Fruit fly (Drosophila melanogaster) whole organism, prepupa: ENCODE data around the gene CG9839.
A peak's percentile ranks its signal among the peaks of the same experiment; 100 is the strongest.

Experiments used
- CG10631 ChIP-seq: fragments of 200-800 bp; sonication (Bioruptor generic); optimal IDR thresholded peaks from 2 replicates; lab custom pipeline; 2016; ENCODE audit warnings: missing biosample characterization, missing genetic modification characterization
- CG10669 ChIP-seq: fragments of 200-800 bp; sonication (Bioruptor generic); optimal IDR thresholded peaks from 3 replicates; lab custom pipeline; 2018; ENCODE audit warnings: missing biosample characterization, mild to moderate bottlenecking, missing genetic modification characterization, moderate library complexity
- CG11294 ChIP-seq: fragments of 200-800 bp; sonication (Bioruptor generic); IDR thresholded peaks from 2 replicates; pipeline ENCODE4 v1.3.6; 2022; ENCODE audit warnings: missing biosample characterization, missing genetic modification characterization
- CG1621 ChIP-seq: fragments of 200-800 bp; sonication (Bioruptor generic); optimal IDR thresholded peaks from 3 replicates; lab custom pipeline; 2018; ENCODE audit warnings: missing biosample characterization, mild to moderate bottlenecking, missing genetic modification characterization
- CG3032 ChIP-seq: fragments of 200-800 bp; optimal IDR thresholded peaks from 2 replicates; lab custom pipeline; 2019; ENCODE audit warnings: missing biosample characterization, mild to moderate bottlenecking, missing genetic modification characterization, moderate library complexity
- CG31627 ChIP-seq: fragments of 200-800 bp; sonication (Bioruptor generic); optimal IDR thresholded peaks from 3 replicates; lab custom pipeline; 2016; ENCODE audit warnings: missing biosample characterization, missing genetic modification characterization
- CG32006 ChIP-seq: fragments of 200-800 bp; sonication (Bioruptor generic); optimal IDR thresholded peaks from 3 replicates; lab custom pipeline; 2017; ENCODE audit warnings: missing biosample characterization, mild to moderate bottlenecking, missing genetic modification characterization
- CG4318 ChIP-seq: fragments of 200-800 bp; sonication (Bioruptor generic); optimal IDR thresholded peaks from 3 replicates; lab custom pipeline; 2017; ENCODE audit warnings: missing biosample characterization, mild to moderate bottlenecking, missing genetic modification characterization
- CG6163 ChIP-seq: fragments of 200-800 bp; sonication (Bioruptor generic); IDR thresholded peaks from 3 replicates; pipeline ENCODE4 v1.3.6; 2022; ENCODE audit warnings: missing biosample characterization, missing genetic modification characterization
- CG6276 ChIP-seq: fragments of 200-800 bp; sonication (Bioruptor generic); optimal IDR thresholded peaks from 2 replicates; lab custom pipeline; 2017; ENCODE audit warnings: missing biosample characterization, mild to moderate bottlenecking, missing genetic modification characterization
- CG6792 ChIP-seq: fragments of 200-800 bp; sonication (Bioruptor generic); optimal IDR thresholded peaks from 3 replicates; lab custom pipeline; 2016; ENCODE audit warnings: missing biosample characterization, missing genetic modification characterization
- CG6854 ChIP-seq: fragments of 200-800 bp; sonication (Bioruptor generic); optimal IDR thresholded peaks from 2 replicates; lab custom pipeline; 2017; ENCODE audit warnings: missing biosample characterization, mild to moderate bottlenecking, missing genetic modification characterization
- CG7368 ChIP-seq: fragments of 200-800 bp; sonication (Bioruptor generic); optimal IDR thresholded peaks from 3 replicates; lab custom pipeline; 2016; ENCODE audit warnings: missing biosample characterization, missing genetic modification characterization
- CG8119 ChIP-seq: fragments of 200-800 bp; sonication (Bioruptor generic); IDR thresholded peaks from 3 replicates; pipeline ENCODE4 v1.3.6; 2022; ENCODE audit warnings: missing biosample characterization, missing genetic modification characterization
- CG8319 ChIP-seq: fragments of 200-800 bp; sonication (Bioruptor generic); optimal IDR thresholded peaks from 3 replicates; lab custom pipeline; 2016; ENCODE audit warnings: missing biosample characterization, missing genetic modification characterization
- Eip93F ChIP-seq: fragments of 200-800 bp; sonication (Bioruptor generic); optimal IDR thresholded peaks from 2 replicates; lab custom pipeline; 2016; ENCODE audit warnings: missing biosample characterization, mild to moderate bottlenecking, missing genetic modification characterization
- Ets21C ChIP-seq: fragments of 200-800 bp; sonication (Bioruptor generic); optimal IDR thresholded peaks from 3 replicates; lab custom pipeline; 2016; ENCODE audit warnings: missing biosample characterization, missing genetic modification characterization
- Gug ChIP-seq: fragments of 200-800 bp; sonication (Bioruptor generic); IDR thresholded peaks from 2 replicates; pipeline ENCODE4 v1.3.6; 2022; ENCODE audit warnings: missing biosample characterization, missing genetic modification characterization
- Hr4 ChIP-seq: fragments of 200-800 bp; sonication (Bioruptor generic); optimal IDR thresholded peaks from 3 replicates; lab custom pipeline; 2016; ENCODE audit warnings: missing biosample characterization, missing genetic modification characterization
- Lpt ChIP-seq: fragments of 200-800 bp; sonication (Bioruptor generic); optimal IDR thresholded peaks from 3 replicates; lab custom pipeline; 2016; ENCODE audit warnings: missing biosample characterization, missing genetic modification characterization
- OdsH ChIP-seq: fragments of 200-800 bp; sonication (Bioruptor generic); optimal IDR thresholded peaks from 3 replicates; lab custom pipeline; 2016; ENCODE audit warnings: missing biosample characterization, missing genetic modification characterization
- Smox ChIP-seq: fragments of 200-800 bp; sonication (Bioruptor generic); optimal IDR thresholded peaks from 3 replicates; lab custom pipeline; 2016; ENCODE audit warnings: missing biosample characterization, missing genetic modification characterization
- Sox102F ChIP-seq: fragments of 200-800 bp; sonication (Bioruptor generic); optimal IDR thresholded peaks from 2 replicates; lab custom pipeline; 2016; ENCODE audit warnings: missing biosample characterization, mild to moderate bottlenecking, missing genetic modification characterization
- Sox14 ChIP-seq: fragments of 200-800 bp; sonication (Bioruptor generic); optimal IDR thresholded peaks from 3 replicates; lab custom pipeline; 2016; ENCODE audit warnings: missing biosample characterization, missing genetic modification characterization
- Sox15 ChIP-seq: fragments of 200-800 bp; sonication (Bioruptor generic); optimal IDR thresholded peaks from 3 replicates; lab custom pipeline; 2016; ENCODE audit warnings: missing biosample characterization, missing genetic modification characterization
- achi ChIP-seq: fragments of 200-800 bp; sonication (Bioruptor generic); optimal IDR thresholded peaks from 3 replicates; lab custom pipeline; 2016; ENCODE audit warnings: missing biosample characterization, missing genetic modification characterization
- acj6 ChIP-seq: fragments of 200-800 bp; sonication (Bioruptor generic); optimal IDR thresholded peaks from 3 replicates; lab custom pipeline; 2016; ENCODE audit warnings: missing biosample characterization, missing genetic modification characterization
- dac ChIP-seq: fragments of 200-800 bp; sonication (Bioruptor generic); optimal IDR thresholded peaks from 2 replicates; lab custom pipeline; 2017; ENCODE audit warnings: missing biosample characterization, mild to moderate bottlenecking, missing genetic modification characterization
- dsx ChIP-seq: fragments of 200-800 bp; optimal IDR thresholded peaks from 3 replicates; lab custom pipeline; 2019; ENCODE audit warnings: missing biosample characterization, mild to moderate bottlenecking, missing genetic modification characterization, moderate library complexity; ENCODE audit not compliant: poor library complexity, severe bottlenecking
- eg ChIP-seq: fragments of 200-800 bp; sonication (Bioruptor generic); IDR thresholded peaks from 3 replicates; pipeline ENCODE4 v1.3.6; 2022; ENCODE audit warnings: missing biosample characterization, missing genetic modification characterization
- esn ChIP-seq: fragments of 200-800 bp; sonication (Bioruptor generic); optimal IDR thresholded peaks from 2 replicates; lab custom pipeline; 2016; ENCODE audit warnings: missing biosample characterization, mild to moderate bottlenecking, missing genetic modification characterization, moderate library complexity
- fd59A ChIP-seq: fragments of 200-800 bp; sonication (Bioruptor generic); optimal IDR thresholded peaks from 2 replicates; lab custom pipeline; 2017; ENCODE audit warnings: missing biosample characterization, mild to moderate bottlenecking, missing genetic modification characterization, missing genetic modification reagents
- fkh ChIP-seq: fragments of 200-800 bp; sonication (Bioruptor generic); optimal IDR thresholded peaks from 3 replicates; lab custom pipeline; 2017; ENCODE audit warnings: missing biosample characterization, mild to moderate bottlenecking, missing genetic modification characterization, moderate library complexity
- lz ChIP-seq: fragments of 200-800 bp; sonication (Bioruptor generic); optimal IDR thresholded peaks from 3 replicates; lab custom pipeline; 2016; ENCODE audit warnings: missing biosample characterization, missing genetic modification characterization
- pdm3 ChIP-seq: fragments of 200-800 bp; sonication (Bioruptor generic); optimal IDR thresholded peaks from 3 replicates; lab custom pipeline; 2016; ENCODE audit warnings: missing biosample characterization, missing genetic modification characterization
- spab ChIP-seq: fragments of 200-800 bp; sonication (Bioruptor generic); optimal IDR thresholded peaks from 2 replicates; lab custom pipeline; 2017; ENCODE audit warnings: missing biosample characterization, mild to moderate bottlenecking, missing genetic modification characterization, missing genetic modification reagents
- ss ChIP-seq, 2 experiments: fragments of 200-800 bp; sonication (Bioruptor generic); optimal IDR thresholded peaks; 2 replicates in 1 of 2; 3 replicates in 1 of 2; lab custom pipeline; 2017 to 2018; ENCODE audit warnings: mild to moderate bottlenecking in 2 of 2, missing biosample characterization in 2 of 2, missing genetic modification characterization in 2 of 2, moderate library complexity in 1 of 2
- svp ChIP-seq: fragments of 200-800 bp; sonication (Bioruptor generic); peaks from one replicate; lab custom pipeline; 2016; ENCODE audit warnings: missing biosample characterization, missing genetic modification characterization
- topi ChIP-seq: fragments of 200-800 bp; sonication (Bioruptor generic); optimal IDR thresholded peaks from 3 replicates; lab custom pipeline; 2016; ENCODE audit warnings: missing biosample characterization, missing genetic modification characterization
- vri ChIP-seq: fragments of 200-800 bp; sonication (Bioruptor generic); optimal IDR thresholded peaks from 3 replicates; lab custom pipeline; 2016; ENCODE audit warnings: missing biosample characterization, mild to moderate bottlenecking, missing genetic modification characterization

The CG9839 gene

DNA sequence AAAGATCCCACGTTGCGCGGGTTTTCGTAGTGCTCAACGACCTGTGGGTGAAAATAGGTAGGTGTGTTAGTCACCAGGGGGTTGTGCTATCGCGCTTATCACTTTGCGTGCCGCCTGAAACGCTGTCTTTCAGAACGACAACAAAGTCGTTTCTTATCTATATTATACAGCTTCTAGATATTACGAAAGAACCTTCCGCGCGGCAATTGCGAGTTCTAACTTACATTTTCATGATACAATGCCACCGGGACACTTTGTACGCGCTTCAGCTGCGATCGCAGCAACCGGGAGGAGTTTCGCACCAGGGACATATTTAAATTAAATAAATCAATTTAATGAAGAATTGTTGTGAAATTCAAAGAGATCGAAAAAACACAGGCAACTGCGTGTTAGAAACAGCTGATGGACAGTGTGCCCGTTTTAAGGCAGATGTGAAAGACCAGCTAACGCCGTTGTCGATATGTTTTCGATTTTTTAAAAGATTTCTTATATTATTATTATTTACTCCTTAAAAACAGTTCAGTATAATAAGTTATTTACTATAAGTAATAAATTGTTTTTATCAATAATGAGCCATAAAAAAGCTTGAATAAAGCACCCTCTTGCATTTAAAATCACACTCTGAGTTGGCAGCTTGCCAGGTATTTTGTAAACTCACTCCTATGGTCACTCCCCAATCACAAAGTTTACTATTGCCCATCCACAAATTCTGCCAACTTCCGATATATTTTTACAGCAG, 18.3 kb upstream of the CG9839 start, which contains the start of the genes IscU and CG8379:
Gene IscU, minus strand, starts transcription at position 417 of the 739 bp plus-strand sequence.
Gene CG8379, plus strand, starts transcription at position 651 of the 739 bp plus-strand sequence.
- TF ChIP-seq CG8319 (GFP tag; lab: Kevin White, UChicago) = no peak
- no peak for TF ChIP-seq Sox102F (GFP tag; lab: Kevin White, UChicago)
- peak in 1 of 2 experiments; percentile 5 for TF ChIP-seq ss (GFP tag; optimal IDR thresholded peaks at IDR 0.05; lab: Kevin White, UChicago)
- TF ChIP-seq lz (GFP tag; lab: Kevin White, UChicago) = no peak
- peak; percentile 94 for TF ChIP-seq vri (GFP tag; lab: Kevin White, UChicago)
- no peak for TF ChIP-seq CG6792 (GFP tag; lab: Kevin White, UChicago)
- TF ChIP-seq CG11294 (GFP tag; lab: Robert Waterston, UW) = no peak
- TF ChIP-seq fkh (GFP tag; lab: Kevin White, UChicago) = no peak
- TF ChIP-seq CG3032 = peak; percentile 13
- TF ChIP-seq CG32006 (GFP tag; lab: Kevin White, UChicago) = no peak
- peak; percentile 12 for TF ChIP-seq Eip93F (GFP tag; lab: Kevin White, UChicago)

DNA sequence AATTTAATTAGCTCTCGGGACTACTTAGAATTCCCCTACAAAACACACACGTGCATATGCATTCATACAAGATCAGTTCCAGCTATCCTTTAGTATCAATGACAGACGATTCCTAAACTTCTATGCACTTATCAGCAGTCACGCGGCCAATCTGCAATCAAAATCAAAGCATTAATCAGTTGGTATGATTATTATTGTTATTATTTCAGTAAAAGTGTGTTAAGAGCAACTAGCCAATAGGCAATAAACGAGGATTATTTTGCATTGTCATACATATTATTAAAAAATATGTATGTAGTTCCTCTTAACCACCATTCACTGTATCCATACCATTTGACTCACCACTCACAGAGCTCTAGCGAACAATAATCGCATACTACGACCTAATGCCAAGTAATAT, 17.3 kb upstream of the CG9839 start:
- TF ChIP-seq CG6276 (GFP tag; lab: Kevin White, UChicago) (no peak), CG7368 (GFP tag; lab: Kevin White, UChicago) (no peak), dac (GFP tag; lab: Kevin White, UChicago) (no peak), CG8119 (GFP tag; lab: Robert Waterston, UW) (no peak), pdm3 (GFP tag; lab: Kevin White, UChicago) (no peak), dsx (no peak), Sox15 (GFP tag; lab: Kevin White, UChicago) (no peak), CG10631 (GFP tag; lab: Kevin White, UChicago) (no peak), CG1621 (tag; lab: Kevin White, UChicago) (no peak)
- TF ChIP-seq, all 60 proteins: peak for 0

DNA sequence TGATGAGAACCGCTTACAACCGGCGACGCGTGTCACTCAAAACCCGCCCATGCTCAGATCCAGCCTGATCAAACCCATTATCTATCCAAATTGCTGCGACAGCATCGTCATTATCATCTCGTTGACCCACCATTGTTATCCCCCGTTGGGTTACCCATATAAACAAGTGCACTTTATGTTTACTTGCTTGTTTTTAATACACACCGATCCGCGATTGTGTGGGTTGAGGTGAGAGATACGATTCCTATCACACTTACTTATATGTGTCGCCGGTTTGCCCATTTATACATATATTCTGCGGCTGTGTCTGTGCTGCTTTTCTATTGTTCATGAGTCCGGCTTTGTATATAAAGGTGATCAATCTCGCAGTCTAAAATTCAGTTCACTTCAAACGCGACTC, 16.0 kb upstream of the CG9839 start, which contains the start of gene CG8369:
Gene CG8369, plus strand, starts transcription at position 386 of the 400 bp plus-strand sequence.
- TF ChIP-seq fkh (GFP tag; lab: Kevin White, UChicago) = peak; percentile 7
- TF ChIP-seq CG6276 (GFP tag; lab: Kevin White, UChicago) = no peak
- no peak for TF ChIP-seq CG32006 (GFP tag; lab: Kevin White, UChicago)
- TF ChIP-seq Ets21C (GFP tag; lab: Kevin White, UChicago) = no peak
- no peak for TF ChIP-seq dac (GFP tag; lab: Kevin White, UChicago)
- TF ChIP-seq acj6 = no peak
- TF ChIP-seq svp (GFP tag; lab: Kevin White, UChicago) = peak; percentile 98
- no peak for TF ChIP-seq CG3032
- TF ChIP-seq spab (GFP tag; lab: Kevin White, UChicago) = no peak
- no peak for TF ChIP-seq fd59A (GFP tag; lab: Kevin White, UChicago)
- TF ChIP-seq Smox (GFP tag; lab: Kevin White, UChicago) = no peak
- TF ChIP-seq CG10631 (GFP tag; lab: Kevin White, UChicago) = no peak
- TF ChIP-seq Sox102F (GFP tag; lab: Kevin White, UChicago) = no peak
- TF ChIP-seq Gug (GFP tag; lab: Robert Waterston, UW) = no peak
- TF ChIP-seq topi (GFP tag; lab: Kevin White, UChicago) = no peak
- TF ChIP-seq OdsH (GFP tag; lab: Kevin White, UChicago) = no peak
- TF ChIP-seq CG4318 (GFP tag; lab: Kevin White, UChicago) = no peak
- TF ChIP-seq Hr4 (GFP tag; lab: Kevin White, UChicago) = no peak

DNA sequence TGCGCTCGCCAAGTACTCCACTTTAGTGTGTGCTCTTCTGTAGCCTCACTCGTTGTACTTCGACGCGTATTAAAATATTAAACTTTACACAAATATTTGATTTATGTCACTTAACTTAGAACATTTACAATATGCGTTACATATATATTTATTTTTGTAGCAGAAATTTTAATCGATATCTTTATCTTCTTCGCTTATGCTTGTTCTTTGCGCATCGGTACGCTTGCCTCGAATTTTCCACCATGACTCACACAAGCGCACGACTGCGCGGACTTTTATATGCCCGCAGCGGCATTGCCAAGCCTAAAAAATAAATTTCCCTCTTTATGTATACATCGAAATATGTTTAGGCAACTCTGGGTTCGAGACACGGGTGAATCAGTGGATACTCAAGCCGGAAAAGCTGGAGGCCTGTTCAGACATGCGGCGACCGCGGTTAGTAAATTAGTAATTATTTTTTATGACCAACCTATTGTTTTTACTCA, 14.9 kb upstream of the CG9839 start, which contains the start of gene aqz:
Gene aqz, minus strand, starts transcription at position 255 of the 485 bp plus-strand sequence.
- no peak for TF ChIP-seq CG11294 (GFP tag; lab: Robert Waterston, UW)
- TF ChIP-seq pdm3 (GFP tag; lab: Kevin White, UChicago) = peak; percentile 32
- peak; percentile 16 for TF ChIP-seq CG7368 (GFP tag; lab: Kevin White, UChicago)
- TF ChIP-seq CG10631 (GFP tag; lab: Kevin White, UChicago) = no peak
- TF ChIP-seq Smox (GFP tag; lab: Kevin White, UChicago) = no peak
- TF ChIP-seq achi = no peak
- TF ChIP-seq CG6854 (GFP tag; lab: Kevin White, UChicago) = peak; percentile 41
- peak; percentile 2 for TF ChIP-seq dac (GFP tag; lab: Kevin White, UChicago)
- peak; percentile 81 for TF ChIP-seq Sox14 (GFP tag; lab: Kevin White, UChicago)
- TF ChIP-seq Gug (GFP tag; lab: Robert Waterston, UW) = no peak
- TF ChIP-seq CG3032 = peak; percentile 40
- peak; percentile 44 to 58 for TF ChIP-seq ss (GFP tag; optimal IDR thresholded peaks at IDR 0.05; lab: Kevin White, UChicago)
- peak; percentile 36 for TF ChIP-seq CG31627 (GFP tag; lab: Kevin White, UChicago)
- TF ChIP-seq CG10669 (GFP tag; lab: Kevin White, UChicago) = no peak
- peak; percentile 23 for TF ChIP-seq Eip93F (GFP tag; lab: Kevin White, UChicago)
- TF ChIP-seq eg (GFP tag; lab: Robert Waterston, UW) = peak; percentile 57; the same call in 2 of the 3 replicates
- TF ChIP-seq fd59A (GFP tag; lab: Kevin White, UChicago) = no peak
- TF ChIP-seq acj6 = peak; percentile 30
- TF ChIP-seq CG8319 (GFP tag; lab: Kevin White, UChicago) = no peak
- peak; percentile 42 for TF ChIP-seq esn (GFP tag; lab: Kevin White, UChicago)
- TF ChIP-seq CG6792 (GFP tag; lab: Kevin White, UChicago) = peak; percentile 38
- peak; percentile 22 for TF ChIP-seq Lpt (GFP tag; lab: Kevin White, UChicago)
- peak; percentile 81 for TF ChIP-seq CG6163 (GFP tag; lab: Robert Waterston, UW)
